Worm (Caenorhabditis elegans) whole organism, L4 larva: ENCODE measurements around the gene yars-2.

Experiments
- F10B5.3 ChIP-seq: sonication (generic microtip); optimal IDR thresholded peaks from 2 replicates; lab custom pipeline; 2016; ENCODE audit warnings: mild to moderate bottlenecking, missing genetic modification characterization, missing compliant biosample characterization
- F44E2.7 ChIP-seq: fragments of 200-800 bp; sonication (Bioruptor generic); IDR thresholded peaks from 2 replicates; pipeline ENCODE4 v2.1.2; 2022; ENCODE audit warnings: missing genetic modification characterization, missing compliant biosample characterization
- F49E8.2 ChIP-seq: sonication (generic microtip); optimal IDR thresholded peaks from 2 replicates; lab custom pipeline; 2016; ENCODE audit warnings: missing compliant biosample characterization, mild to moderate bottlenecking, missing genetic modification characterization, borderline replicate concordance
- R02D3.7 ChIP-seq: fragments of 150-350 bp; sonication (generic microtip); optimal IDR thresholded peaks from 3 replicates; lab custom pipeline; 2014; ENCODE audit warnings: missing biosample characterization, missing genetic modification characterization
- Y105C5A.15 ChIP-seq: fragments of 200-800 bp; sonication (Bioruptor generic); IDR thresholded peaks from 2 replicates; pipeline ENCODE4 v1.3.6; 2022; ENCODE audit warnings: missing genetic modification characterization, missing compliant biosample characterization
- aha-1 ChIP-seq: fragments of 150-350 bp; peaks from one replicate; lab custom pipeline; 2014; ENCODE audit warnings: missing biosample characterization, missing genetic modification characterization
- ama-1 ChIP-seq: fragments of 150-350 bp; optimal IDR thresholded peaks from 2 replicates; lab custom pipeline; 2014; ENCODE audit warnings: inconsistent platforms, mixed read lengths
- attf-4 ChIP-seq: sonication (generic microtip); optimal IDR thresholded peaks from 3 replicates; lab custom pipeline; 2017; ENCODE audit warnings: missing biosample characterization, missing genetic modification characterization
- ceh-20 ChIP-seq: fragments of 200-800 bp; sonication (Bioruptor generic); IDR thresholded peaks from 2 replicates; pipeline ENCODE4 v1.3.6; 2022; ENCODE audit warnings: missing genetic modification reagents, missing genetic modification characterization, missing compliant biosample characterization
- daf-16 ChIP-seq, 3 experiments: sonication (generic microtip); optimal IDR thresholded peaks; 2 replicates each; lab custom pipeline; 2016 to 2017; ENCODE audit warnings: missing genetic modification characterization in 3 of 3, missing genetic modification reagents in 3 of 3, mild to moderate bottlenecking in 2 of 3, missing compliant biosample characterization in 2 of 3, missing biosample characterization in 1 of 3, moderate library complexity in 1 of 3
- dmd-6 ChIP-seq: fragments of 200-800 bp; sonication (Bioruptor generic); IDR thresholded peaks from 2 replicates; pipeline ENCODE4 v1.3.6; 2022; ENCODE audit warnings: missing genetic modification reagents, missing genetic modification characterization, missing compliant biosample characterization
- dve-1 ChIP-seq: sonication (generic microtip); optimal IDR thresholded peaks from 2 replicates; lab custom pipeline; 2017; ENCODE audit warnings: antibody characterized with exemption, mild to moderate bottlenecking, missing genetic modification characterization, missing compliant biosample characterization; ENCODE audit not compliant: insufficient read depth
- fos-1 ChIP-seq: fragments of 150-350 bp; optimal IDR thresholded peaks from 2 replicates; lab custom pipeline; 2014; ENCODE audit warnings: missing biosample characterization, missing genetic modification characterization
- hif-1 ChIP-seq, 2 experiments: sonication (generic microtip); optimal IDR thresholded peaks; 2 replicates each; lab custom pipeline; 2016 to 2017; ENCODE audit warnings: missing compliant biosample characterization in 2 of 2, missing genetic modification characterization in 2 of 2, missing genetic modification reagents in 2 of 2, missing genotype in 2 of 2, mild to moderate bottlenecking in 1 of 2
- hlh-11 ChIP-seq: fragments of 200-800 bp; sonication (Bioruptor generic); optimal IDR thresholded peaks from 2 replicates; lab custom pipeline; 2018; ENCODE audit warnings: mild to moderate bottlenecking, missing genetic modification characterization, missing compliant biosample characterization
- lin-29 ChIP-seq: fragments of 200-800 bp; sonication (Bioruptor generic); IDR thresholded peaks from 2 replicates; pipeline ENCODE4 v1.3.6; 2022; ENCODE audit warnings: missing genetic modification reagents, missing genetic modification characterization, missing compliant biosample characterization
- lin-38 ChIP-seq: fragments of 200-800 bp; sonication (Bioruptor generic); IDR thresholded peaks from 2 replicates; pipeline ENCODE4 v1.3.6; 2022; ENCODE audit warnings: missing genetic modification reagents, missing genetic modification characterization, missing compliant biosample characterization
- lir-3 ChIP-seq: sonication (generic microtip); optimal IDR thresholded peaks from 2 replicates; lab custom pipeline; 2016; ENCODE audit warnings: mild to moderate bottlenecking, missing genetic modification characterization, missing compliant biosample characterization
- lsy-2 ChIP-seq, 2 experiments: fragments of 150-350 bp in 1 of 2; sonication (generic microtip) in 1 of 2; optimal IDR thresholded peaks; 2 replicates each; lab custom pipeline; 2014 to 2017; ENCODE audit warnings: missing biosample characterization in 2 of 2, missing genetic modification characterization in 2 of 2
- mes-2 ChIP-seq: sonication (generic microtip); optimal IDR thresholded peaks from 2 replicates; lab custom pipeline; 2016; ENCODE audit warnings: missing genotype, mild to moderate bottlenecking, missing genetic modification characterization, missing compliant biosample characterization; ENCODE audit not compliant: poor library complexity, severe bottlenecking
- nhr-10 ChIP-seq: fragments of 150-350 bp; optimal IDR thresholded peaks from 2 replicates; lab custom pipeline; 2014; ENCODE audit warnings: missing biosample characterization, missing genetic modification characterization
- nhr-11 ChIP-seq: fragments of 150-350 bp; optimal IDR thresholded peaks from 2 replicates; lab custom pipeline; 2014; ENCODE audit warnings: missing biosample characterization, missing genetic modification characterization
- nhr-28 ChIP-seq: fragments of 150-350 bp; optimal IDR thresholded peaks from 2 replicates; lab custom pipeline; 2014; ENCODE audit warnings: missing biosample characterization, missing genetic modification characterization
- nhr-6 ChIP-seq: fragments of 150-350 bp; optimal IDR thresholded peaks from 2 replicates; lab custom pipeline; 2014; ENCODE audit warnings: missing biosample characterization, missing genetic modification characterization
- pha-4 ChIP-seq, 2 experiments: fragments of 150-350 bp in 1 of 2; fragments of 200-800 bp in 1 of 2; sonication (Bioruptor generic) in 1 of 2; IDR thresholded peaks in 1 of 2; optimal IDR thresholded peaks in 1 of 2; 2 replicates each; pipeline versions ENCODE4 v1.3.6 to Lab custom; 2014 to 2022; ENCODE audit warnings: missing genetic modification characterization in 2 of 2, missing genetic modification reagents in 2 of 2, missing biosample characterization in 1 of 2, missing compliant biosample characterization in 1 of 2
- pqm-1 ChIP-seq: sonication (generic microtip); optimal IDR thresholded peaks from 2 replicates; lab custom pipeline; 2017; ENCODE audit warnings: missing biosample characterization, missing genetic modification characterization
- rbr-2 ChIP-seq: sonication (generic microtip); optimal IDR thresholded peaks from 2 replicates; lab custom pipeline; 2016; ENCODE audit warnings: missing genotype, missing genetic modification characterization, missing compliant biosample characterization
- snpc-1.2 ChIP-seq: fragments of 200-800 bp; sonication (Bioruptor generic); IDR thresholded peaks from 2 replicates; pipeline ENCODE4 v1.3.6; 2022; ENCODE audit warnings: missing genetic modification reagents, missing genetic modification characterization, missing compliant biosample characterization
- tra-1 ChIP-seq: fragments of 200-800 bp; sonication (Bioruptor generic); IDR thresholded peaks from 2 replicates; pipeline ENCODE4 v1.3.6; 2022; ENCODE audit warnings: missing genetic modification reagents, missing genetic modification characterization, missing compliant biosample characterization
- unc-130 ChIP-seq: sonication (generic microtip); optimal IDR thresholded peaks from 2 replicates; lab custom pipeline; 2016; ENCODE audit warnings: missing genetic modification reagents, missing genetic modification characterization, missing compliant biosample characterization
- unc-39 ChIP-seq: sonication (generic microtip); optimal IDR thresholded peaks from 2 replicates; lab custom pipeline; 2017; ENCODE audit warnings: missing biosample characterization, missing genetic modification characterization
- unc-62 ChIP-seq, 3 experiments: fragments of 150-350 bp in 1 of 3; sonication (generic microtip); optimal IDR thresholded peaks in 2 of 3; peaks in 1 of 3; 1 replicate in 1 of 3; 2 replicates in 2 of 3; lab custom pipeline; 2014 to 2017; ENCODE audit warnings: missing biosample characterization in 3 of 3, missing genetic modification characterization in 3 of 3, missing genetic modification reagents in 3 of 3, missing genotype in 1 of 3
- ztf-11 ChIP-seq: fragments of 150-350 bp; optimal IDR thresholded peaks from 2 replicates; lab custom pipeline; 2014; ENCODE audit warnings: missing biosample characterization, missing genetic modification characterization

Gene yars-2

DNA sequence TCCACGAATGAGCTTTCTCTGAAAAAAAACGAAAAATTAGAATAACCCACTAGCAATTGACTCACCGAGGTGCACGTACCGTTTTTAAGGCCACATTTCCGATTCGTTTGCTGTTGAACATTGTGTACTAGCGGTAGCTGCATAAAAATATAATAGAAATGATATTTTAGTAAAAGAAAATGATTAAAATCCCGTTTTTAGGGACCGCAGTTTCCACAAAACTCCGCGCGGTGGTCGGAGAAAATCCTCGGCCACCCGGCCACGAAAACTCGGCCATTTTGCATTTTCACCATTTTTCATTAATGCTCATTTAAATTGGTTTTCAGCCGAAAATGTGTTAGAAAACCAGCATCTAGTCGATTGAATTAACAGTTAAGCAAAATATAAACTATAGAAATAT is at the start of gene yars-2:
TSS of gene yars-2 (minus strand) at position 249 of the 400 bp plus-strand sequence.
- TF ChIP-seq unc-39 (tag; lab: Kevin White, UChicago) (no peak), ztf-11 (no peak), lir-3 (tag; lab: Kevin White, UChicago) (no peak), aha-1 (tag; lab: Kevin White, UChicago) (peak; percentile 16), lsy-2 (tag; optimal IDR thresholded peaks at IDR 0.05; lab: Kevin White, UChicago) (peak in 1 of 2 experiments; percentile 67), unc-130 (GFP tag; lab: Kevin White, UChicago) (peak; percentile 86), attf-4 (tag; lab: Kevin White, UChicago) (no peak), R02D3.7 (tag; lab: Kevin White, UChicago) (no peak), hif-1 (tag; optimal IDR thresholded peaks at IDR 0.05; lab: Kevin White, UChicago) (peak in 1 of 2 experiments; percentile 76), F44E2.7 (no peak), rbr-2 (tag; lab: Kevin White, UChicago) (peak; percentile 25), dve-1 (tag; lab: Kevin White, UChicago) (peak; percentile 17), hlh-11 (tag; lab: Kevin White, UChicago) (no peak), unc-62 (GFP tag; optimal IDR thresholded peaks at IDR 0.05 in 1 of 2; lab: Kevin White, UChicago) (peak in 1 of 2 experiments; percentile 91), unc-62 (tag; optimal IDR thresholded peaks at IDR 0.05; lab: Kevin White, UChicago) (no peak), nhr-28 (no peak), mes-2 (tag; lab: Kevin White, UChicago) (peak; percentile 92), lin-38 (GFP tag; lab: Robert Waterston, UW) (peak; percentile 54)

DNA sequence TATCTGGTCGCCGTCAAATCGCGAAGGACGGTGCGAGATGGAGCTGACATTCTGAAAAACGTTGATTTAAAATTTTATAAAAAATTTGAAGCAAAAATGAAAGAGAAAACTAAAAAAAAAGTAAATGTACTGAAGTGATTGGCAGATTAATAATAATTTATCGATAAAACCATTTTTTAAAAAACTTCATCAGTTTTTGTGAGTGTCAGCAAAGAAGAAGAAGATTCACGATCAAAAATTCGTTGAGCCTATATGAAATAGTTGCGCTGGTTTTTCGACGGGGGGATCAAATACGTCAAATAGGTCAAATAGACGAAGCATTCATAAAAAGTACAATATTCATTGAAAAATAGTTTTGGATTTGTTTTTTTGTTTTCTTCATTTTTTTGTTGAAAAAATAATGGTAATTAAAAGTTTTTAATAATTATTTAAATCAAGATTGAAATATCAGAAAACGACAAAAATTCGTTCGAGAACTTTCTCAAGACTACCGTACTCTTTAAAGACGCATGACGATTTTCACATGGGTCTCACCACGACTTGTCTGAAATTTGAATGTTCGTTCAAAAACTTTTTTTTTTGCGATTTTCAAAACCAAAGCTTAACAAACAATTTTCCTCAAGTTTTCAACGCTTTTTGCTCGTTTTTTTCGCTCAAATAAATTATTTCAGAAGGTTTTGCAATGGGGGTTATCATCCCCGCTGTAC is 48.1 kb upstream of the yars-2 start, which contains the start of the genes memi-1 and cyp-31A3:
TSS of gene memi-1 (minus strand) at position 51 of the 707 bp plus-strand sequence.
TSS of gene cyp-31A3 (plus strand) at position 672 of the 707 bp plus-strand sequence.
- TF ChIP-seq F10B5.3 (tag; lab: Kevin White, UChicago) (no peak), F49E8.2 (tag; lab: Kevin White, UChicago) (peak; percentile 77), nhr-6 (tag; lab: Kevin White, UChicago) (no peak), unc-130 (GFP tag; lab: Kevin White, UChicago) (peak; percentile 2), ceh-20 (no peak), lin-29 (GFP tag; lab: Robert Waterston, UW) (no peak), fos-1 (tag; lab: Kevin White, UChicago) (no peak), lin-38 (GFP tag; lab: Robert Waterston, UW) (peak; percentile 61), Y105C5A.15 (GFP tag; lab: Robert Waterston, UW) (no peak), lsy-2 (tag; optimal IDR thresholded peaks at IDR 0.05; lab: Kevin White, UChicago) (peak in 1 of 2 experiments; percentile 25), rbr-2 (tag; lab: Kevin White, UChicago) (no peak), lir-3 (tag; lab: Kevin White, UChicago) (no peak), tra-1 (GFP tag; lab: Robert Waterston, UW) (no peak), snpc-1.2 (GFP tag; lab: Robert Waterston, UW) (peak; percentile 86), dmd-6 (GFP tag; lab: Robert Waterston, UW) (no peak)
- TF ChIP-seq, all 104 proteins: peak for 5

ce11 chrIV:4758659-4759058 is 46.2 kb upstream of the yars-2 start, which contains the start of gene Y17G9B.8:
Gene Y17G9B.8 (minus strand): TSS chrIV:4758840.
- no peak for TF ChIP-seq ama-1 (lab: Kevin White, UChicago)
- peak; percentile 19 for TF ChIP-seq mes-2 (tag; lab: Kevin White, UChicago)
- TF ChIP-seq F49E8.2 (tag; lab: Kevin White, UChicago) = peak; percentile 27
- TF ChIP-seq pha-4 (GFP tag; IDR thresholded peaks at IDR 0.05; lab: Robert Waterston, UW) = no peak
- TF ChIP-seq pha-4 (tag; optimal IDR thresholded peaks at IDR 0.05; lab: Kevin White, UChicago) = no peak
- TF ChIP-seq snpc-1.2 (GFP tag; lab: Robert Waterston, UW) = peak; percentile 63
- TF ChIP-seq lsy-2 (tag; optimal IDR thresholded peaks at IDR 0.05; lab: Kevin White, UChicago) = peak in 1 of 2 experiments; percentile 5
- peak; percentile 45 for TF ChIP-seq lin-38 (GFP tag; lab: Robert Waterston, UW)
- no peak for TF ChIP-seq nhr-11 (tag; lab: Kevin White, UChicago)
- no peak for TF ChIP-seq pqm-1
- no peak for TF ChIP-seq daf-16 (GFP tag; optimal IDR thresholded peaks at IDR 0.05; lab: Kevin White, UChicago)
- no peak for TF ChIP-seq daf-16 (tag; optimal IDR thresholded peaks at IDR 0.05; lab: Kevin White, UChicago)
- TF ChIP-seq nhr-10 (tag; lab: Kevin White, UChicago) = no peak
- TF ChIP-seq unc-62 (GFP tag; optimal IDR thresholded peaks at IDR 0.05 in 1 of 2; lab: Kevin White, UChicago) = peak in 1 of 2 experiments; percentile 73
- no peak for TF ChIP-seq unc-62 (tag; optimal IDR thresholded peaks at IDR 0.05; lab: Kevin White, UChicago)
